Worm (Caenorhabditis elegans) whole organism, L1 larva: ENCODE results near the gene gldc-1.

Experiments
- C34B4.2 ChIP-seq: sonication (generic microtip); optimal IDR thresholded peaks from 2 replicates; lab custom pipeline; 2017; ENCODE audit warnings: mild to moderate bottlenecking, missing genetic modification characterization, missing compliant biosample characterization
- F16B12.6 ChIP-seq: fragments of 150-350 bp; optimal IDR thresholded peaks from 2 replicates; lab custom pipeline; 2014; ENCODE audit warnings: missing biosample characterization, missing genetic modification characterization
- mep-1 ChIP-seq: fragments of 150-350 bp; optimal IDR thresholded peaks from 2 replicates; lab custom pipeline; 2014; ENCODE audit warnings: missing biosample characterization, missing genetic modification characterization
- sox-4 ChIP-seq: sonication (generic microtip); optimal IDR thresholded peaks from 2 replicates; lab custom pipeline; 2016; ENCODE audit warnings: missing genetic modification characterization, missing compliant biosample characterization
- tbx-2 ChIP-seq: sonication (generic microtip); optimal IDR thresholded peaks from 2 replicates; lab custom pipeline; 2016; ENCODE audit warnings: missing genetic modification characterization, missing compliant biosample characterization

DNA sequence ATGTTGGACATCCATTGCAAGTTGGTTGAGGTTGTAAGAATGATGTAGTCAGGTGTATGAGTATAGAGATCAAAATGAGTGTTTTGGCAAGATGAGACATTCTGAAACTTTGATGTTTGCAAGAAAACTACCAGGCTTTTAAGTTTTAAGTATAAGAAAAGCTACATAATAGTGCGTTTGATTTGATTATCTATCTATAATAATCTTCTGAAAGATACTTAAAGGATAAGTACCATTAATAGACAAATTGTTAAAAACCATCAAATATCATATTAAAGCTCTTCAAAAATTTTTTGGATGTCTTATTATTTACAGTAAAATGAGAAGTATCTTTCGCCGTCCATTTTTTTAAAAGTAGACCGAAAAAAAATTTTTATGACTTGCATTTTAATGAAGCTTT, 7.1 kb upstream of the gldc-1 start, which contains the start of gene R12C12.10:
- TF ChIP-seq mep-1 (no peak), tbx-2 (no peak), sox-4 (tag; lab: Kevin White, UChicago) (no peak), F16B12.6 (tag; lab: Kevin White, UChicago) (no peak), C34B4.2 (tag; lab: Kevin White, UChicago) (no peak)
